Fruit fly (Drosophila melanogaster): ENCODE results near the gene NijA.

The NijA gene

DNA sequence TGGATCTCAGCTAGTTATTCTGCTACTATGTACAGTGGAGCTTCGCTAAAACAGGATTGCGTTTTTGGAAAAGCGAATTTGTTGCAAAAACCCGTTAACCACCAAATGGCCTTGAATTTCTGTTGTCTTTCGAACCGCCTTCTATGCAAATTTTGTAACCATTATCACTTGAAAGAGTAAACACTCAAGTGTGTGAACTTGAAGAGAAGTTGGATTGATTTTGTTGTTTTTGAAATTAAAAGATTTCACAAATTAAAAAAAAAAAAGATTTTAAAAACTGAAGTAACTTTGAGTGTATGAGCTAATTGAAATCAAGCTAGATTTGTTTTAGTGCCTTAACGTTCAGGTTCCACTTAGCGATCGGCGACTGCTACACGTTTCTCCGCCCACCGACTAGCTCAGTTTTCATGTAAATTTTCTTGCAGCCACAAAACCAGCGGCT lies 12.8 kb downstream of the NijA start (continued):
- TF ChIP-seq CG6854 (GFP tag; optimal IDR thresholded peaks at IDR 0.05) (no peak), Dbx (GFP tag; IDR thresholded peaks at IDR 0.05) (0 out of 3 replicates have a peak, but pooled peaks have one; percentile 20), CG4617 (GFP tag; optimal IDR thresholded peaks at IDR 0.05; ENCODE audit: borderline replicate concordance) (no peak), CG13424 (tag; optimal IDR thresholded peaks at IDR 0.05) (peak; percentile 59), CG13624 (GFP tag; optimal IDR thresholded peaks at IDR 0.05) (peak; percentile 47), dan (GFP tag; IDR thresholded peaks at IDR 0.05) (no peak)

DNA sequence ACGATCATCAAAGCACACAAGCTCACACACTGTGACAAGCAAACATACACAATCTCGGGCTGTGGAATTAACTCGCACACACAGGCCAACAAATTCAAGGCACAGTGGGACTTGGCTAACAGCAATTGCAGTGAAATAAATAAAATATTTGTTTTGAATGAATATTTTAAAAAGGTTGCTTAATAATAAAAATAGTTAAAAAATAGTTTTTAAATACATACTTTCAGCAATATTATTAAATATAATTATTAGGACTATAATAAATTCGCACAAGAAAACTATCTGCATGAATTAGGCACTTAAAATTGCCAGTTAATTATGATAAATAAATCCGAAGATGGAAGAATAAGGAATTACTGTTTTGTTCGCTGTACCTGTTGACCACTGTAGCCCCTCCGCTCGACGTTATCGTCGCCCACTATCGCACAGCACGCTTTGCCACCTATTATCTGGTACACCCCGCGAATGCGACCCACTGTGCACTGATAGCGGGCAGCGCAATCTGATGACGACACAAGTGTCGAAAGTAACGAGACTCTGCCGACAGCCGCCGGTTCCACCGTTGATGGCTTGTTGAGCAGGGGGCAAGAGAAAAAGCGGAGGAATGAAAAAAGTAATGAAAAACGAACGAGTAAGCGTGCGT lies 13.8 kb downstream of the NijA start:
- TF ChIP-seq CG10147 (GFP tag; optimal IDR thresholded peaks at IDR 0.05) (peak; percentile 97), Vsx1 (GFP tag; optimal IDR thresholded peaks at IDR 0.05) (peak; percentile 96), CG9215 (GFP tag; IDR thresholded peaks at IDR 0.05) (peak; percentile 97), slbo (GFP tag; IDR thresholded peaks at IDR 0.05) (peak; percentile 97), stwl (tag; optimal IDR thresholded peaks at IDR 0.05) (no peak), twi (tag; optimal IDR thresholded peaks at IDR 0.05) (peak; percentile 95), CG11398 (GFP tag; optimal IDR thresholded peaks at IDR 0.05) (peak; percentile 82), da (GFP tag; optimal IDR thresholded peaks at IDR 0.05) (peak; percentile 77), CG18011 (GFP tag; optimal IDR thresholded peaks at IDR 0.05) (peak; percentile 89), Antp (GFP tag; optimal IDR thresholded peaks at IDR 0.05) (peak; percentile 81), lilli (GFP tag; optimal IDR thresholded peaks at IDR 0.05) (peak; percentile 95), Deaf1 (tag; optimal IDR thresholded peaks at IDR 0.05) (peak; percentile 89), Bteb2 (GFP tag; optimal IDR thresholded peaks at IDR 0.05) (peak; percentile 83), H15 (GFP tag; IDR thresholded peaks at IDR 0.05) (peak; percentile 93), exex (tag; optimal IDR thresholded peaks at IDR 0.05) (peak; percentile 91), CG17912 (GFP tag; optimal IDR thresholded peaks at IDR 0.05) (peak; percentile 54), CG10959 (GFP tag; IDR thresholded peaks at IDR 0.05) (peak; percentile 86), CG10274 (GFP tag; optimal IDR thresholded peaks at IDR 0.05) (peak; percentile 93), CG8944 (GFP tag; optimal IDR thresholded peaks at IDR 0.05) (peak; percentile 70), CG3065 (GFP tag; optimal IDR thresholded peaks at IDR 0.05) (peak; percentile 90), CG16813 (GFP tag; IDR thresholded peaks at IDR 0.05; ENCODE audit: partially characterized antibody) (0 out of 3 replicates have a peak, but pooled peaks have one; percentile 44), knrl (GFP tag; IDR thresholded peaks at IDR 0.05; ENCODE audit: partially characterized antibody) (no peak; the same call in 2 of the 3 replicates), CG9932 (GFP tag; IDR thresholded peaks at IDR 0.05) (peak; percentile 95), CG34376 (GFP tag; optimal IDR thresholded peaks at IDR 0.05) (peak; percentile 98), CG13424 (tag; optimal IDR thresholded peaks at IDR 0.05) (peak; percentile 99), Hey (tag; optimal IDR thresholded peaks at IDR 0.05) (peak; percentile 100), CG12236 (GFP tag; optimal IDR thresholded peaks at IDR 0.05) (no peak), disco-r (GFP tag; optimal IDR thresholded peaks at IDR 0.05) (peak; percentile 80), sens-2 (GFP tag; IDR thresholded peaks at IDR 0.05) (peak; percentile 76), pan (optimal IDR thresholded peaks at IDR 0.05) (no peak), pan (GFP tag; optimal IDR thresholded peaks at IDR 0.05 in 1 of 2, IDR thresholded peaks at IDR 0.05 in 1 of 2) (peak in 1 of 2 experiments; percentile 96), CG18619 (GFP tag; optimal IDR thresholded peaks at IDR 0.05) (peak; percentile 99), CG3281 (GFP tag; optimal IDR thresholded peaks at IDR 0.05) (peak; percentile 99), Elba2 (GFP tag; optimal IDR thresholded peaks at IDR 0.05) (peak; percentile 37), Jarid2 (GFP tag; optimal IDR thresholded peaks at IDR 0.05) (peak; percentile 92), peb (GFP tag; IDR thresholded peaks at IDR 0.05) (peak; percentile 94), tup (GFP tag; optimal IDR thresholded peaks at IDR 0.05) (peak; percentile 86), HmgD (GFP tag; optimal IDR thresholded peaks at IDR 0.05) (peak; percentile 50), B-H1 (GFP tag; IDR thresholded peaks at IDR 0.05) (peak; percentile 94), CG4854 (GFP tag; optimal IDR thresholded peaks at IDR 0.05) (peak; percentile 85), CG12744 (GFP tag; optimal IDR thresholded peaks at IDR 0.05) (peak; percentile 74), dysf (GFP tag; IDR thresholded peaks at IDR 0.05) (peak; percentile 99), abd-A (tag; optimal IDR thresholded peaks at IDR 0.05) (peak; percentile 72)
